Fruit fly (Drosophila melanogaster): ENCODE results near the gene CG11590.

Gene CG11590

DNA sequence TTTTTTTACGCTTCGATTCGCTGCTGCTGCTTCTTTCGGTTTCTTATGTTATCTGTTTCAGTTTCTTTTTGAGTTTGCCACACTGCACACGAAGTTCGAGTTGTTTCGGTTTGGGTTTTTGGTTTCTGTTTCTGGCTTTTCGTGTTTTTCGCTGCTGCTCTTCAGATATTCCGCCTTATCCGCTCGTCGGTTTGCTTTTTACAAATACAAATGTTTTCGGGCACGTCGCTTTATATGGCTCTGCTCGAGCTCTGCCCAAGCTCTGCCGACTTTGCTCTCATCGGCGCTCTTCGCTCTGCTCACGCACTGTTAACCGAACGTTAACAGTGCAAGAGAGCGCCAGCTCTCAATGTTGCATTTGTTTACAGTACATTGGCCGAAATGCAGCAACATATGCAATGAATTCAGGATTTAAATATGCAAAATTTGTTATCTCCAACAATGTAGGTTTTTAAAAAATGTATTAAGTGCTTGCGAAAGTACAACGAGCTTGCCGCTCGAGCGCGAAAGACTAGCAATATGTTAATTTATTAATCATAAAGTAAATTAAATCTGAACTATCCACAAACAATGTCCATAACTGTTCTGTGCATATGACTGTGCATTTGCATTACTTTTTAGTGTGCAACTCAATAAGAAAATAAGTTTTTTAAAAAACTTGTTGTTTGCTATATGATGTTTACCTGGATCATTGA, 11.4 kb downstream of the CG11590 start:
- peak; percentile 1 for TF ChIP-seq tj (GFP tag; optimal IDR thresholded peaks at IDR 0.05)
- TF ChIP-seq Clk (GFP tag; optimal IDR thresholded peaks at IDR 0.05) = no peak

DNA sequence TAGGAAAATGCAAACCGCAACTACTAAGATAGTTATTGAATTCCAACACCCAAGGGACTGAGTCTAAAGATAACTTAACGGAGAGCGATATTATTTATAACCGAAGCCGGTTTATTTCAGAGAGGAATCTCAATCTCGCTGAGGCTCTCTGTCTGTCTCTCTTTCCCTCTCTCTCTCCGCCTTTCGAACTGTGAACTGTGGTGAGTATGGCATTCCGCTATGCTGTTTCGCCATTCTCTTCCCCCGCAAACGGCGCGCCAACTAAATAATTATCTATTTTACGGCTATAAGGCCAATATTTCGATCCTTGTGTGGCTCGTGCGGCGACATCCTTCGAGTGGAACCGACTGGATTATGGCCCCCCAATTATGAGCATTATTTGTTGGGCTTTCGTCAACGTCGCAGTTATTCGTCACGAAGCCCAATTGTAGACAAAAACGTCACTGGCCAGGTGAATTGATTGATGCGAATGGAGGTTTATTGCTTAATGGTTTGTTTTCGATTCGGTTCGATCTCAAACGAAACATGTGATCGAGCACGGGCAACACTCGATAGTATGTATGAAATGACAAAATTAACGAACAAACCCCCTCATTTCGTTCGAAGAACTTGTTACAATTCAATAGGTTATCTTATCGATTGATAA, 12.3 kb downstream of the CG11590 start:
- TF ChIP-seq CG7045 (GFP tag; optimal IDR thresholded peaks at IDR 0.05) = no peak
- TF ChIP-seq pad (GFP tag; optimal IDR thresholded peaks at IDR 0.05) = peak; percentile 48
- TF ChIP-seq toe (GFP tag; optimal IDR thresholded peaks at IDR 0.05) = no peak
- TF ChIP-seq ovo (GFP tag; optimal IDR thresholded peaks at IDR 0.05) = peak; percentile 52
- TF ChIP-seq kay (GFP tag; ENCODE audit: borderline replicate concordance) = peak; percentile 42
- no peak for TF ChIP-seq tj (GFP tag; optimal IDR thresholded peaks at IDR 0.05)
- TF ChIP-seq CG11617 (GFP tag; optimal IDR thresholded peaks at IDR 0.05) = no peak

DNA sequence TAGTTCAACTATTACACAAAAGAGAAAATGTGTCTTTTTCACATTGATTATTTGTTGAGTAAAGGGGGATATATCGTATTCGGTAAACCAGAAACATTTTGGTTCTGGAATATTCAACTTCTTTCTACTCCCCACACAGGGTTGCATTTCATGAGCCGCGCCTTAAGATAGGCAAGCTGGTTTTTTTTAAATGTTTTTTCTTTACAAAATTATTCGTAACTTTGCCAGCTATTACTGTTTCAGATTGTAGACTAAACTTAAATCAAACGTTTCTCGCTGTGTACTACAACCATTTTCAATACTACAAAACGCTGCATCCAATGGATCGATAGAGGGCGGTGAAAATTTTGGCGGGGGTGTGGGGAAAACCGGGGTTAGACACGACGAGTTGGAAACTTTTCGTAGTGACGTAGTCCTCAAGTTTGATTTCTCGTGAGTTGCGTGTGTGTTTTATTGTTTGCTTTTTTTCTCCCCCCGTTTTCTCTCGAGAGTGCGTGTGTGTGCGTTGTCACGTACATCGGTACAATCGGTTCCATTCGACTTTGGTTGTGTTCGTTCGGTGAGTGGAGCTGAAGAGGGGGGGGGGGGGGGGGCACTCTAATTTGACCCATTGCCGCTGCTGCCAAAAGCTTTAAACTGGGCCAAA, 13.7 kb downstream of the CG11590 start:
- no peak for TF ChIP-seq kay (GFP tag; ENCODE audit: borderline replicate concordance)
- TF ChIP-seq tj (GFP tag; optimal IDR thresholded peaks at IDR 0.05) = peak; percentile 35
- TF ChIP-seq cic (GFP tag; optimal IDR thresholded peaks at IDR 0.05) = no peak

DNA sequence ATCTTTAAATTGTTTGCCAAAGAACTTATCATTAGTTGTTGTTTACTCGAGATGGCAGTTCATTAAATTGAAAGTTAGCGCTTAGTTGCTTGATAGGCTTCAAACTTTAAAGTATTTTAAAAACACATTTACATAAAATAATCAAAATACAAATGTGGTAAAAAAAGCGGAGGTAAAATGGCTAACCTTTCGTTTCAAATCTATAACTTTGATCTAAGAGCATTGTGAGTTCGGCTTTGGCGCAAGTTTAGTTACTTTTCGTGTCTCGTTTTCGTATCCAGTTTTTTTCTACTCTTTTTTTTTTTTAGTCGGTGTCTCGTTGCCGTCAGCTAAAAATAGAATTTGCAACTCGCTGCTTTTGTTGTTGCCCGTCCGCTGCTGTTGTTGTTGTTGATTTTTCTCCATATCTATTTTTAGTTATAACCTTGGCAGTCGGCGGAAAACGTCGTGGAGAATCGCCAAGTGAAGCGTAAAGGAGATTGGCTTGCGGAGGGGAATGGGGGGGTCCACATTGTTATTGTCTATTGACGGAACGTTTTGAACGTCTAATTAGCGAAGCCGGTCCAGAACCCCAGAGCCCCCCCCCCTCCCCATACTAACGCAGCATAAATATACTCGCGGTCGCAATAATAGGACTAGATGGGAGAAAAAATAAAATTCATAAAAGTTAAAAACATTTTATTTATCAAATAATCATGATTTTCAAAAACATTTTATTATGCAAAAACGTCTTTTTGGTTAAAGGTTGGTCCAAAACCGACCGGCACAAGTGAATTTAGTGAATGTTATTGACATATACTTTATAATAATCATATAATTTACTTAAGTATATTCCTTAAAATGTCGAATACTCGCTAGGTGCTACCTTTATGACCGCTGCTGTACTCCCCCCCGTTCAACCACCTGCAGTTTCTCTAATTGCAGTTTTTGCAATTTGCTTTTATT, 14.8 kb downstream of the CG11590 start:
- TF ChIP-seq CG7045 (GFP tag; optimal IDR thresholded peaks at IDR 0.05) (peak; percentile 88), CG1620 (GFP tag; optimal IDR thresholded peaks at IDR 0.05) (no peak), tj (GFP tag; optimal IDR thresholded peaks at IDR 0.05) (peak; percentile 76), CG7101 (tag; optimal IDR thresholded peaks at IDR 0.05) (peak; percentile 86), CG12768 (GFP tag; optimal IDR thresholded peaks at IDR 0.05) (peak; percentile 76), pad (GFP tag; optimal IDR thresholded peaks at IDR 0.05) (peak; percentile 64), ovo (GFP tag; optimal IDR thresholded peaks at IDR 0.05) (peak; percentile 7), Clk (GFP tag; optimal IDR thresholded peaks at IDR 0.05) (peak; percentile 56), CG14711 (tag; optimal IDR thresholded peaks at IDR 0.05) (peak; percentile 78), CG33017 (tag; optimal IDR thresholded peaks at IDR 0.05) (peak; percentile 83), CG11617 (GFP tag; optimal IDR thresholded peaks at IDR 0.05) (peak; percentile 68), Crg-1 (GFP tag; optimal IDR thresholded peaks at IDR 0.05) (no peak), Hr96 (GFP tag; optimal IDR thresholded peaks at IDR 0.05) (peak; percentile 17), CG5204 (GFP tag; optimal IDR thresholded peaks at IDR 0.05) (peak; percentile 33), cic (GFP tag; optimal IDR thresholded peaks at IDR 0.05) (no peak), toe (GFP tag; optimal IDR thresholded peaks at IDR 0.05) (peak; percentile 24), cnc (optimal IDR thresholded peaks at IDR 0.05) (no peak), kay (GFP tag; ENCODE audit: borderline replicate concordance) (peak; percentile 59), Mnt (GFP tag; optimal IDR thresholded peaks at IDR 0.05) (no peak), bab1 (GFP tag; optimal IDR thresholded peaks at IDR 0.05) (peak; percentile 47)

DNA sequence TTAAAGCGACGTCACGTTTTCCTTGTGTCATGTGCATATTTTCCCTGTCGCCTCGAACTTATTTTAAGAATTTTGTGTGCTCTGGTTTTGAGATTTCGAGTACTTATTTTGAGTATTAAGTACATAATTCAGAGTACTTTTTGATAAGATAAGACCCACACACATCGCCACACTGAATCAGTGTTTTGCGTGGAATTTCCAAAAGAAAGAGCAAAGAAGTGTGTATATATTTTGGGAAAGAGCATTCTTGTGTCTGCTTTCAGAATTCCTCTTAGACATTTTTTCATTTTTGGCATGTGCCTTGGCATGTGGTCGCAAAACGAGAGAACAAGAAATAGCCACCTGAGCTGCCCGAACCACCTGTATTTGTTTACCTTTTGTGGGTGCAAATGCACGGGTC, 15.9 kb downstream of the CG11590 start:
- TF ChIP-seq CG14711 (tag; optimal IDR thresholded peaks at IDR 0.05) = no peak
- TF ChIP-seq CG12768 (GFP tag; optimal IDR thresholded peaks at IDR 0.05) = no peak
- TF ChIP-seq kay (GFP tag; ENCODE audit: borderline replicate concordance) = no peak
- no peak for TF ChIP-seq CG33017 (tag; optimal IDR thresholded peaks at IDR 0.05)
- TF ChIP-seq cnc (optimal IDR thresholded peaks at IDR 0.05) = no peak
- no peak for TF ChIP-seq CG7045 (GFP tag; optimal IDR thresholded peaks at IDR 0.05)
- TF ChIP-seq toe (GFP tag; optimal IDR thresholded peaks at IDR 0.05) = no peak
- no peak for TF ChIP-seq cic (GFP tag; optimal IDR thresholded peaks at IDR 0.05)
- no peak for TF ChIP-seq CG11617 (GFP tag; optimal IDR thresholded peaks at IDR 0.05)
- TF ChIP-seq CG7101 (tag; optimal IDR thresholded peaks at IDR 0.05) = no peak
- TF ChIP-seq bab1 (GFP tag; optimal IDR thresholded peaks at IDR 0.05) = no peak

DNA sequence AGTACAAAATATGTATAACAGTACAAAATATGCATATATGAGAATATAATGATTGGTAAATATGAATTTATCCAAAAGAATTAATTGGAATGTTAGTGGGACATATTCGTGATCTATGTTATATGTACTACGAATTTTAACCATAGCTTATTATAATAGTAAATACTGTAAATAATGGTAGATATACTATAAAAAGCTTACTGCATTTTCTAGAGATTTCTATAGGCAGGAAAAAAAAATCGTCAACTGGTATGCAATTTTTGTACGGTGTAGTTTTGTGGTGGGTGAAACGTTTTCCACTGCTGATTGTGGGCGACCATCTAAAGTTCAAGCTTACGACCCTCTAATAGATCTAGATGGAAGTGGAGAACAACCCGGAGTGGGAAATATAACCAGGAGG, 16.9 kb downstream of the CG11590 start:
- TF ChIP-seq cnc (optimal IDR thresholded peaks at IDR 0.05) = no peak
- TF ChIP-seq toe (GFP tag; optimal IDR thresholded peaks at IDR 0.05) = no peak
- no peak for TF ChIP-seq Crg-1 (GFP tag; optimal IDR thresholded peaks at IDR 0.05)
- no peak for TF ChIP-seq CG1620 (GFP tag; optimal IDR thresholded peaks at IDR 0.05)
- TF ChIP-seq ovo (GFP tag; optimal IDR thresholded peaks at IDR 0.05) = no peak
- no peak for TF ChIP-seq CG33017 (tag; optimal IDR thresholded peaks at IDR 0.05)
- no peak for TF ChIP-seq CG5204 (GFP tag; optimal IDR thresholded peaks at IDR 0.05)
- TF ChIP-seq kay (GFP tag; ENCODE audit: borderline replicate concordance) = no peak

Measured in whole organism, adult.